Fruit fly (Drosophila melanogaster): ENCODE measurements around the gene CG46394.

Gene CG46394

DNA sequence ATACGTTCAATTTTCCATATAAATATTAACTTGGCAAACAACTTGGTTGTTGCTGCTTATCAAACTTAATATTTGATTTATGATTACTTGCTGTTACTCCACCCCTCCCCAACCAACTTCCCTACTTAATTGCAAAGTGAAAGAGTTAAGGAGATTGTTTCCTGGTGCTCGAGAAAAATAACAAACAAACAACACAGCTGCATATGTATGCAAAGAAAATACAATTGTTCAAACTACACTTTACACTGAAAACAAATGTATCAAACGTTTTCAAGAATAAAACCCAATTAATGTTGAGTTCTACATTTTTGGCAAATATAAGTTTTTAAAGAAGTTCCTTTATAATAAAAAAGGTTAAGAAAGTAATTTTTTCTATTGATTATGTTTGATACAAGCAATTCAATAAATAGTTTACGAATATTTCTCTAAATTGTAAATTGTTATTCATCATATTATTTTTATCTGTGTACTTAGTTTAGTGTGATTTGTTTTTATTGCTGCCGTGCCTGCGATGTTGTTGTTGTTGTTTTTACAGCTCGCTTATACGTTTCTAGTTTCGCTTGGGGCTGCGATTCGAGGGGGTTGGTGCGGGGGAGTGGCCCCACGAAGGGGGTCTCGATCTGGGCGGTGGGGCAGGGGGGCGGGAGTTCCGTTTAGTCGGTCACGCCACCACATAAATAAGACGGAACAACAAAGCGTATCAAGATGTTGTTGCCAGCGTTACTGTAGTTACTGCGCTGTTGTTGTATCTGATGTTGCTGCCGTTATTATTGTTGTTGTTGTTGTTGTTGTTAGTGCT is 44.3 kb upstream of the CG46394 start (continued):
- TF ChIP-seq luna (GFP tag; optimal IDR thresholded peaks at IDR 0.05): no peak
- peak; percentile 76 for TF ChIP-seq CG30403 (GFP tag; optimal IDR thresholded peaks at IDR 0.05)
- no peak for TF ChIP-seq knrl (GFP tag; IDR thresholded peaks at IDR 0.05; ENCODE audit: partially characterized antibody)
- peak; percentile 44 to 59 for TF ChIP-seq dpn (GFP tag; optimal IDR thresholded peaks at IDR 0.05)
- peak; percentile 79 for TF ChIP-seq Meics (GFP tag; optimal IDR thresholded peaks at IDR 0.05)
- 0 out of 3 replicates have a peak, but pooled peaks have one; percentile 29 for TF ChIP-seq CG14050 (GFP tag; IDR thresholded peaks at IDR 0.05)
- peak; percentile 63 for TF ChIP-seq Xbp1 (GFP tag; optimal IDR thresholded peaks at IDR 0.05)
- peak; percentile 62; the same call in 1 of the 2 replicates for TF ChIP-seq ranshi (GFP tag; IDR thresholded peaks at IDR 0.05)
- TF ChIP-seq sisA (GFP tag; IDR thresholded peaks at IDR 0.05): peak; percentile 16; the same call in 1 of the 2 replicates
- TF ChIP-seq Fer3 (tag; optimal IDR thresholded peaks at IDR 0.05): peak; percentile 80
- peak; percentile 76 for TF ChIP-seq CG8388 (GFP tag; optimal IDR thresholded peaks at IDR 0.05)
- TF ChIP-seq CG7963 (GFP tag; IDR thresholded peaks at IDR 0.05; ENCODE audit: partially characterized antibody): 0 out of 3 replicates have a peak, but pooled peaks have one; percentile 7
- TF ChIP-seq BtbVII (GFP tag; optimal IDR thresholded peaks at IDR 0.05): peak; percentile 10
- TF ChIP-seq Ssrp (tag; optimal IDR thresholded peaks at IDR 0.05): peak; percentile 75
- peak; percentile 60 for TF ChIP-seq tap (tag; optimal IDR thresholded peaks at IDR 0.05)
- TF ChIP-seq pfk (GFP tag; optimal IDR thresholded peaks at IDR 0.05): no peak
- peak; percentile 25 for TF ChIP-seq slp2 (GFP tag; optimal IDR thresholded peaks at IDR 0.05)
- TF ChIP-seq CG5180 (GFP tag; optimal IDR thresholded peaks at IDR 0.05): peak; percentile 48
- TF ChIP-seq CG3065 (GFP tag; optimal IDR thresholded peaks at IDR 0.05): no peak
- peak; percentile 59 for TF ChIP-seq CG13894 (tag; optimal IDR thresholded peaks at IDR 0.05)
- TF ChIP-seq CG17829 (tag; optimal IDR thresholded peaks at IDR 0.05): peak; percentile 83
- TF ChIP-seq CG1647 (GFP tag; optimal IDR thresholded peaks at IDR 0.05): peak; percentile 15
- peak; percentile 90 for TF ChIP-seq CG10979 (tag; optimal IDR thresholded peaks at IDR 0.05)
- peak; percentile 45 for TF ChIP-seq CG6683 (GFP tag; optimal IDR thresholded peaks at IDR 0.05)
- peak; percentile 31; the same call in 1 of the 2 replicates for TF ChIP-seq ro (GFP tag; IDR thresholded peaks at IDR 0.05)
- peak; percentile 49 for TF ChIP-seq CG17568 (GFP tag; optimal IDR thresholded peaks at IDR 0.05)
- TF ChIP-seq nerfin-2 (GFP tag; IDR thresholded peaks at IDR 0.05; ENCODE audit: partially characterized antibody): no peak
- peak; percentile 53 for TF ChIP-seq CG12155 (GFP tag; optimal IDR thresholded peaks at IDR 0.05)
- TF ChIP-seq CG5245 (GFP tag; optimal IDR thresholded peaks at IDR 0.05): no peak
- peak; percentile 38; the same call in 1 of the 2 replicates for TF ChIP-seq onecut (GFP tag; IDR thresholded peaks at IDR 0.05)
- TF ChIP-seq lola (GFP tag; optimal IDR thresholded peaks at IDR 0.05): peak in 1 of 3 experiments; percentile 85
- TF ChIP-seq Optix (GFP tag; IDR thresholded peaks at IDR 0.05): 0 out of 3 replicates have a peak, but pooled peaks have one; percentile 40
- no peak for TF ChIP-seq ftz-f1 (GFP tag; optimal IDR thresholded peaks at IDR 0.05)
- peak; percentile 31 for TF ChIP-seq da (GFP tag; optimal IDR thresholded peaks at IDR 0.05)
- TF ChIP-seq ttk (GFP tag; IDR thresholded peaks at IDR 0.05): peak; percentile 46; the same call in 1 of the 2 replicates
- 0 out of 3 replicates have a peak, but pooled peaks have one; percentile 33 for TF ChIP-seq H15 (GFP tag; IDR thresholded peaks at IDR 0.05)
- TF ChIP-seq Oli (tag; optimal IDR thresholded peaks at IDR 0.05): peak; percentile 77
- peak; percentile 61 for TF ChIP-seq CG1529 (GFP tag; optimal IDR thresholded peaks at IDR 0.05)
- peak; percentile 59 for TF ChIP-seq CG18764 (GFP tag; optimal IDR thresholded peaks at IDR 0.05)
- TF ChIP-seq CG2678 (tag; optimal IDR thresholded peaks at IDR 0.05): peak; percentile 91
- no peak for TF ChIP-seq CG11247 (GFP tag; IDR thresholded peaks at IDR 0.05)
- no peak for TF ChIP-seq pum (GFP tag; optimal IDR thresholded peaks at IDR 0.05)
- peak; percentile 51; the same call in 1 of the 3 replicates for TF ChIP-seq so (GFP tag; IDR thresholded peaks at IDR 0.05)
- TF ChIP-seq CG17612 (GFP tag; IDR thresholded peaks at IDR 0.05): no peak
- TF ChIP-seq Dref (GFP tag; IDR thresholded peaks at IDR 0.05): no peak
- TF ChIP-seq CG3281 (GFP tag; optimal IDR thresholded peaks at IDR 0.05): peak; percentile 69
- peak; percentile 38 for TF ChIP-seq ATbp (GFP tag; optimal IDR thresholded peaks at IDR 0.05)
- TF ChIP-seq CG12769 (tag; optimal IDR thresholded peaks at IDR 0.05): peak; percentile 61

Measured in whole organism, embryonic.